Fruit fly (Drosophila melanogaster) whole organism, wandering third instar larva: Measurements from ENCODE around the gene Top3beta.

Source experiments
- Abd-B ChIP-seq: fragments of >200 bp; optimal IDR thresholded peaks from 2 replicates; lab custom pipeline; 2017; ENCODE audit warnings: missing biosample characterization, missing genetic modification characterization
- Hr83 ChIP-seq: fragments of 200-300 bp; sonication (Bioruptor generic); optimal IDR thresholded peaks from 2 replicates; lab custom pipeline; 2016; ENCODE audit warnings: missing biosample characterization, mild to moderate bottlenecking, missing genetic modification characterization, moderate library complexity; ENCODE audit not compliant: poor library complexity, severe bottlenecking
- Jra ChIP-seq: sonication (Bioruptor generic); optimal IDR thresholded peaks from 2 replicates; lab custom pipeline; 2016; ENCODE audit warnings: missing biosample characterization, missing genetic modification characterization
- Myc ChIP-seq: fragments of >200 bp; optimal IDR thresholded peaks from 2 replicates; lab custom pipeline; 2017
- N ChIP-seq: fragments of >200 bp; optimal IDR thresholded peaks from 2 replicates; lab custom pipeline; 2018; ENCODE audit warnings: missing biosample characterization, missing external identifiers, missing genetic modification characterization
- OdsH ChIP-seq: fragments of 200-800 bp; sonication (Bioruptor generic); optimal IDR thresholded peaks from 2 replicates; lab custom pipeline; 2016; ENCODE audit warnings: missing biosample characterization, mild to moderate bottlenecking, missing genetic modification characterization
- br ChIP-seq: fragments of 200-800 bp; sonication (Bioruptor generic); optimal IDR thresholded peaks from 2 replicates; lab custom pipeline; 2016; ENCODE audit warnings: missing biosample characterization, missing genetic modification characterization
- dsf ChIP-seq: sonication (Bioruptor generic); optimal IDR thresholded peaks from 2 replicates; lab custom pipeline; 2016; ENCODE audit warnings: missing biosample characterization, missing genetic modification characterization, borderline replicate concordance
- fru ChIP-seq: fragments of 200-800 bp; sonication (Bioruptor generic); optimal IDR thresholded peaks from 3 replicates; lab custom pipeline; 2016; ENCODE audit warnings: missing biosample characterization, mild to moderate bottlenecking, missing genetic modification characterization
- psq ChIP-seq: fragments of 200-800 bp; sonication (Bioruptor generic); optimal IDR thresholded peaks from 3 replicates; lab custom pipeline; 2017; ENCODE audit warnings: missing biosample characterization, mild to moderate bottlenecking, missing genetic modification characterization, moderate library complexity
- rgr ChIP-seq: fragments of 200-800 bp; sonication (Bioruptor generic); optimal IDR thresholded peaks from 3 replicates; lab custom pipeline; 2016; ENCODE audit warnings: missing biosample characterization, mild to moderate bottlenecking, missing genetic modification characterization
- usp ChIP-seq: fragments of >200 bp; optimal IDR thresholded peaks from 2 replicates; lab custom pipeline; 2017; ENCODE audit warnings: missing biosample characterization, missing genetic modification characterization

dm6 chrX:6267745-6268582, 19.8 kb downstream of the Top3beta start, which contains the start of gene Spt6:
- TF ChIP-seq fru (no peak), Myc (lab: Kevin White, UChicago) (no peak), dsf (no peak), Abd-B (GFP tag; lab: Kevin White, UChicago) (no peak), rgr (no peak), OdsH (GFP tag; lab: Kevin White, UChicago) (no peak), N (GFP tag; lab: Kevin White, UChicago) (no peak), psq (GFP tag; lab: Kevin White, UChicago) (no peak), br (GFP tag; lab: Kevin White, UChicago) (no peak), Hr83 (GFP tag; lab: Kevin White, UChicago) (no peak), usp (GFP tag; lab: Kevin White, UChicago) (no peak), Jra (GFP tag; lab: Kevin White, UChicago) (no peak)
